Worm (Caenorhabditis elegans): ENCODE measurements around the gene H40L08.1.

DNA sequence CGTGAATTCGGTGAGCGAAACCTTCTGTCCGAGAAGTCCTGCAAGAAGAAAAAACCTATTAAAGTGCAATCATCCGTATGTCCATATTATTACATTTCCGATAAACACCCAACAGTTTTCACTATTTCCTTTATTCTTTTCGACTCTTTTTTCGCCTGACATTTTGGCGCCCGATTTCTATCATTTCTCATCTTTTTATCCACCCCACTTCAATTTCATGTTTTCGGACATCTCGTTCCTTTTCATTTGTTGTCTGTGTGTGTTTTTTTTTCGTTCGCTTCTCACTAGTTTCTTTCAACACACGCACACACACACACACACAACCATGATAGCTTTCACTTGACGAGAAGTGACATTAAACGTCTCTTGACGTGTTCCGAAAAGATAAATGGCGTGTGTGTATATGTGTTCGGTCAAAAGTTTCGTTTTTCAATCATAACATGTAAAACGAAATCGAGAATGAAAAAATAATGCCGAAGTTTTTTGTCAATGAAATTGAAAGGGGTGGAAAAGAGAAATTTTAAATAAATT, 21.1 kb upstream of the H40L08.1 start:
- TF ChIP-seq ceh-62 (tag; optimal IDR thresholded peaks at IDR 0.05) (no peak), ama-1 (optimal IDR thresholded peaks at IDR 0.05) (no peak)

Data from whole organism, L4 larva.